Fruit fly (Drosophila melanogaster): ENCODE measurements around the gene Sbat.
A peak's percentile ranks its signal among the peaks of the same experiment; 100 is the strongest.

The Sbat gene

DNA sequence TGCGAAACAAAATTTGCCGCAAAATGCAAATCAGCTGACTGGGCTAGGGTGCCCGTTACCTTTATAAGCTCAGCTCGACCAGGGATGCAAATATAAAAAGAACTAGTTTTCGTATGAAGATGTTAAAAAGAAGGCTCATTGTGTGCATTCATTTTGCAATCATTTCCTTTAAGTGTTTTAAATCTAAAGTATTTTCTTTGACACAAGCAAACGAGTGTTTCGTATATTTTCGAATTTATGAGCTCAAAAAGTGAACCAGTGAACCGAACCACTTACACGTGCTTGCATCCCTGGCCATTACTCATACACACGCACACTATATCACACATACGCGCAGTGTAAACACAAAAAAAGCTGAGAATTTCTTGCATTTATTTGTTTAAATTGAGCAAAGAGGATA, at the start of gene Sbat, which contains the start of gene Prx6a (continued):
- peak; percentile 60 for TF ChIP-seq CG8290 (GFP tag; optimal IDR thresholded peaks at IDR 0.05)
- TF ChIP-seq CG8290 (tag; optimal IDR thresholded peaks at IDR 0.05), result peak; percentile 55 to 69
- TF ChIP-seq CG10543 (GFP tag; optimal IDR thresholded peaks at IDR 0.05), result peak; percentile 80
- TF ChIP-seq pan (optimal IDR thresholded peaks at IDR 0.05), result no peak
- TF ChIP-seq pan (GFP tag; optimal IDR thresholded peaks at IDR 0.05 in 1 of 2, IDR thresholded peaks at IDR 0.05 in 1 of 2), result peak in 1 of 2 experiments; percentile 59
- TF ChIP-seq zen2 (GFP tag; IDR thresholded peaks at IDR 0.05; ENCODE audit: partially characterized antibody), result no peak
- TF ChIP-seq CG1602 (GFP tag; optimal IDR thresholded peaks at IDR 0.05), result peak; percentile 47
- TF ChIP-seq Blimp-1 (GFP tag; optimal IDR thresholded peaks at IDR 0.05), result peak; percentile 58
- peak; percentile 76 for TF ChIP-seq klu (GFP tag; IDR thresholded peaks at IDR 0.05)
- TF ChIP-seq CG30020 (tag; optimal IDR thresholded peaks at IDR 0.05), result peak; percentile 59
- no peak for TF ChIP-seq CG31388 (GFP tag; optimal IDR thresholded peaks at IDR 0.05)
- no peak for TF ChIP-seq Asciz (GFP tag; optimal IDR thresholded peaks at IDR 0.05)
- no peak for TF ChIP-seq CG4707 (GFP tag; optimal IDR thresholded peaks at IDR 0.05)
- no peak for TF ChIP-seq CG7271 (tag; optimal IDR thresholded peaks at IDR 0.05)
- TF ChIP-seq Fer2 (tag; optimal IDR thresholded peaks at IDR 0.05), result peak; percentile 66
- peak; percentile 81 for TF ChIP-seq Fer1 (GFP tag; optimal IDR thresholded peaks at IDR 0.05)
- no peak for TF ChIP-seq CG4360 (GFP tag; IDR thresholded peaks at IDR 0.05)
- peak; percentile 56 for TF ChIP-seq CG6272 (GFP tag; IDR thresholded peaks at IDR 0.05)
- TF ChIP-seq h (optimal IDR thresholded peaks at IDR 0.05), result no peak
- TF ChIP-seq bigmax (GFP tag; optimal IDR thresholded peaks at IDR 0.05), result no peak
- no peak for TF ChIP-seq CG11247 (GFP tag; IDR thresholded peaks at IDR 0.05)
- TF ChIP-seq sens-2 (GFP tag; IDR thresholded peaks at IDR 0.05), result no peak
- no peak for TF ChIP-seq dimm (GFP tag; IDR thresholded peaks at IDR 0.05)
- no peak for TF ChIP-seq fd64A (GFP tag; optimal IDR thresholded peaks at IDR 0.05)
- TF ChIP-seq Gug (GFP tag; IDR thresholded peaks at IDR 0.05), result peak; percentile 56; the same call in 2 of the 4 replicates
- no peak for TF ChIP-seq Tbp (GFP tag; optimal IDR thresholded peaks at IDR 0.05)
- peak; percentile 17 for TF ChIP-seq CG15073 (GFP tag; optimal IDR thresholded peaks at IDR 0.05)
- TF ChIP-seq Doc2 (GFP tag; IDR thresholded peaks at IDR 0.05), result peak; percentile 10; the same call in 1 of the 2 replicates
- TF ChIP-seq CG7357 (GFP tag; IDR thresholded peaks at IDR 0.05), result peak; percentile 54; the same call in 1 of the 3 replicates
- TF ChIP-seq ewg (GFP tag; optimal IDR thresholded peaks at IDR 0.05), result peak; percentile 39
- TF ChIP-seq salm (tag; optimal IDR thresholded peaks at IDR 0.05), result peak; percentile 37
- no peak for TF ChIP-seq D (optimal IDR thresholded peaks at IDR 0.05)
- peak; percentile 40 for TF ChIP-seq D (GFP tag; optimal IDR thresholded peaks at IDR 0.05)
- TF ChIP-seq Ada2b (GFP tag; IDR thresholded peaks at IDR 0.05), result peak; percentile 62; the same call in 1 of the 2 replicates
- no peak; the same call in 1 of the 2 replicates for TF ChIP-seq GATAe (GFP tag; conservative IDR thresholded peaks at IDR 0.05)
- peak; percentile 29 for TF ChIP-seq CG2202 (tag; optimal IDR thresholded peaks at IDR 0.05)
- peak; percentile 47 for TF ChIP-seq D19B (GFP tag; optimal IDR thresholded peaks at IDR 0.05)
- peak; percentile 82 for TF ChIP-seq Rfx (GFP tag; IDR thresholded peaks at IDR 0.05)
- TF ChIP-seq CG18476 (GFP tag; optimal IDR thresholded peaks at IDR 0.05), result no peak
- no peak for TF ChIP-seq CG1647 (GFP tag; optimal IDR thresholded peaks at IDR 0.05)
- TF ChIP-seq Opbp (GFP tag; IDR thresholded peaks at IDR 0.05; ENCODE audit: partially characterized antibody), result no peak
- TF ChIP-seq CG12104 (GFP tag; optimal IDR thresholded peaks at IDR 0.05), result peak; percentile 45
- TF ChIP-seq Oli (tag; optimal IDR thresholded peaks at IDR 0.05), result peak; percentile 52
- peak; percentile 69 for TF ChIP-seq CG14014 (GFP tag; IDR thresholded peaks at IDR 0.05)
- TF ChIP-seq YL-1 (GFP tag; optimal IDR thresholded peaks at IDR 0.05), result no peak
- no peak for TF ChIP-seq ems (GFP tag; optimal IDR thresholded peaks at IDR 0.05)
- TF ChIP-seq CG9437 (GFP tag; optimal IDR thresholded peaks at IDR 0.05), result no peak
- peak; percentile 45; the same call in 1 of the 2 replicates for TF ChIP-seq stc (GFP tag; IDR thresholded peaks at IDR 0.05)
- peak; percentile 48 for TF ChIP-seq org-1 (GFP tag; optimal IDR thresholded peaks at IDR 0.05)
- TF ChIP-seq Camta (GFP tag; optimal IDR thresholded peaks at IDR 0.05), result peak; percentile 66
- TF ChIP-seq CG30431 (GFP tag; optimal IDR thresholded peaks at IDR 0.05), result peak; percentile 44
- TF ChIP-seq CG2129 (GFP tag; IDR thresholded peaks at IDR 0.05; ENCODE audit: partially characterized antibody), result no peak
- TF ChIP-seq Dbx (GFP tag; IDR thresholded peaks at IDR 0.05), result peak; percentile 61; the same call in 2 of the 3 replicates
